Worm (Caenorhabditis elegans) whole organism, young adult: Measurements from ENCODE around the gene ttr-35.

Source experiments
- F39B2.1 ChIP-seq: fragments of 200-800 bp; sonication (Bioruptor generic); IDR thresholded peaks from 2 replicates; pipeline ENCODE4 v1.3.6; 2022; ENCODE audit warnings: missing genetic modification reagents, missing genetic modification characterization, missing compliant biosample characterization
- attf-6 ChIP-seq: fragments of 200-800 bp; sonication (Bioruptor generic); IDR thresholded peaks from 2 replicates; pipeline ENCODE4 v1.3.6; 2022; ENCODE audit warnings: missing genetic modification reagents, missing genetic modification characterization, missing compliant biosample characterization
- cebp-1 ChIP-seq, 2 experiments: fragments of 200-800 bp in 1 of 2; sonication (Bioruptor generic) in 1 of 2; sonication (generic microtip) in 1 of 2; IDR thresholded peaks in 1 of 2; optimal IDR thresholded peaks in 1 of 2; 2 replicates each; pipeline versions ENCODE4 v1.3.6 to Lab custom; 2017 to 2022; ENCODE audit warnings: missing compliant biosample characterization in 2 of 2, missing genetic modification characterization in 2 of 2, mild to moderate bottlenecking in 1 of 2, missing genetic modification reagents in 1 of 2, moderate library complexity in 1 of 2
- lag-1 ChIP-seq: fragments of 200-800 bp; sonication (Bioruptor generic); IDR thresholded peaks from 2 replicates; pipeline ENCODE4 v1.3.6; 2022; ENCODE audit warnings: missing genetic modification reagents, missing genetic modification characterization, missing compliant biosample characterization
- sea-2 ChIP-seq: fragments of 200-800 bp; sonication (Bioruptor generic); IDR thresholded peaks from 2 replicates; pipeline ENCODE4 v1.3.6; 2022; ENCODE audit warnings: missing genetic modification characterization, missing compliant biosample characterization
- unc-62 ChIP-seq: fragments of 150-350 bp; optimal IDR thresholded peaks from 2 replicates; lab custom pipeline; 2014; ENCODE audit warnings: missing biosample characterization, missing genetic modification reagents, missing genetic modification characterization

ce11 chrX:6530591-6530990 is 18.5 kb downstream of the ttr-35 start:
- TF ChIP-seq cebp-1 (GFP tag; IDR thresholded peaks at IDR 0.05; lab: Robert Waterston, UW) (peak; percentile 42; the same call in 1 of the 2 replicates), cebp-1 (tag; optimal IDR thresholded peaks at IDR 0.05; lab: Kevin White, UChicago) (peak; percentile 69), F39B2.1 (GFP tag; lab: Robert Waterston, UW) (no peak), lag-1 (GFP tag; lab: Robert Waterston, UW) (no peak), unc-62 (GFP tag; lab: Kevin White, UChicago) (peak; percentile 75), sea-2 (GFP tag; lab: Robert Waterston, UW) (no peak), attf-6 (GFP tag; lab: Robert Waterston, UW) (no peak)
